Worm (Caenorhabditis elegans) whole organism, L4 larva: Measurements from ENCODE around the gene C50E10.1.
A peak's percentile ranks its signal among the peaks of the same experiment; 100 is the strongest.

Source experiments
- D1046.2 ChIP-seq: fragments of 200-800 bp; sonication (Bioruptor generic); IDR thresholded peaks from 2 replicates; pipeline ENCODE4 v1.3.6; 2022; ENCODE audit warnings: missing genetic modification characterization, missing compliant biosample characterization
- T20F7.1 ChIP-seq: fragments of 200-800 bp; sonication (Bioruptor generic); optimal IDR thresholded peaks from 2 replicates; lab custom pipeline; 2018; ENCODE audit warnings: mild to moderate bottlenecking, missing genetic modification characterization, missing compliant biosample characterization
- T26A8.4 ChIP-seq: fragments of 200-800 bp; sonication (Bioruptor generic); IDR thresholded peaks from 2 replicates; pipeline ENCODE4 v1.3.6; 2022; ENCODE audit warnings: missing genetic modification characterization, missing compliant biosample characterization
- Y5F2A.4 ChIP-seq: fragments of 200-800 bp; sonication (Bioruptor generic); optimal IDR thresholded peaks from 2 replicates; lab custom pipeline; 2018; ENCODE audit warnings: mild to moderate bottlenecking, missing genetic modification characterization, missing compliant biosample characterization
- arid-1 ChIP-seq: fragments of 200-800 bp; sonication (Bioruptor generic); conservative IDR thresholded peaks from 2 replicates; pipeline ENCODE4 v1.3.6; 2022; ENCODE audit warnings: missing genetic modification reagents, missing genetic modification characterization, missing compliant biosample characterization
- ceh-20 ChIP-seq: fragments of 200-800 bp; sonication (Bioruptor generic); IDR thresholded peaks from 2 replicates; pipeline ENCODE4 v1.3.6; 2022; ENCODE audit warnings: missing genetic modification reagents, missing genetic modification characterization, missing compliant biosample characterization
- ceh-32 ChIP-seq: sonication (generic microtip); optimal IDR thresholded peaks from 2 replicates; lab custom pipeline; 2016; ENCODE audit warnings: mild to moderate bottlenecking, missing genetic modification characterization, missing compliant biosample characterization; ENCODE audit not compliant: poor library complexity
- ceh-44 ChIP-seq: fragments of 200-800 bp; sonication (Bioruptor generic); IDR thresholded peaks from 2 replicates; pipeline ENCODE4 v1.3.6; 2022; ENCODE audit warnings: missing genetic modification reagents, missing genetic modification characterization, missing compliant biosample characterization
- ceh-82 ChIP-seq: sonication (generic microtip); optimal IDR thresholded peaks from 2 replicates; lab custom pipeline; 2017; ENCODE audit warnings: missing biosample characterization, missing genetic modification characterization
- ctbp-1 ChIP-seq: fragments of 200-800 bp; sonication (Bioruptor generic); IDR thresholded peaks from 2 replicates; pipeline ENCODE4 v1.3.6; 2022; ENCODE audit warnings: missing genetic modification reagents, missing genetic modification characterization, missing compliant biosample characterization
- daf-16 ChIP-seq, 3 experiments: sonication (generic microtip); optimal IDR thresholded peaks; 2 replicates each; lab custom pipeline; 2016 to 2017; ENCODE audit warnings: missing genetic modification characterization in 3 of 3, missing genetic modification reagents in 3 of 3, mild to moderate bottlenecking in 2 of 3, missing compliant biosample characterization in 2 of 3, missing biosample characterization in 1 of 3, moderate library complexity in 1 of 3
- daf-19 ChIP-seq: fragments of 200-800 bp; sonication (Bioruptor generic); conservative IDR thresholded peaks from 2 replicates; pipeline ENCODE4 v1.3.6; 2022; ENCODE audit warnings: missing genetic modification characterization, missing compliant biosample characterization
- dmd-6 ChIP-seq: fragments of 200-800 bp; sonication (Bioruptor generic); IDR thresholded peaks from 2 replicates; pipeline ENCODE4 v1.3.6; 2022; ENCODE audit warnings: missing genetic modification reagents, missing genetic modification characterization, missing compliant biosample characterization
- duxl-1 ChIP-seq: sonication (generic microtip); optimal IDR thresholded peaks from 2 replicates; lab custom pipeline; 2016; ENCODE audit warnings: mild to moderate bottlenecking, missing genetic modification characterization, moderate library complexity, missing compliant biosample characterization; ENCODE audit not compliant: poor library complexity
- dve-1 ChIP-seq: sonication (generic microtip); optimal IDR thresholded peaks from 2 replicates; lab custom pipeline; 2017; ENCODE audit warnings: antibody characterized with exemption, mild to moderate bottlenecking, missing genetic modification characterization, missing compliant biosample characterization; ENCODE audit not compliant: insufficient read depth
- egl-43 ChIP-seq: fragments of 200-800 bp; sonication (Bioruptor generic); IDR thresholded peaks from 2 replicates; pipeline ENCODE4 v1.3.6; 2022; ENCODE audit warnings: missing genetic modification reagents, missing genetic modification characterization, missing compliant biosample characterization
- hlh-11 ChIP-seq: fragments of 200-800 bp; sonication (Bioruptor generic); optimal IDR thresholded peaks from 2 replicates; lab custom pipeline; 2018; ENCODE audit warnings: mild to moderate bottlenecking, missing genetic modification characterization, missing compliant biosample characterization
- hlh-30 ChIP-seq: sonication (generic microtip); optimal IDR thresholded peaks from 2 replicates; lab custom pipeline; 2017; ENCODE audit warnings: antibody characterized with exemption, mild to moderate bottlenecking, missing genetic modification characterization, missing compliant biosample characterization; ENCODE audit not compliant: insufficient read depth
- hmg-1.1 ChIP-seq: fragments of 200-800 bp; sonication (Bioruptor generic); IDR thresholded peaks from 2 replicates; pipeline ENCODE4 v1.3.6; 2022; ENCODE audit warnings: missing genetic modification reagents, missing genetic modification characterization, missing compliant biosample characterization
- lim-7 ChIP-seq: fragments of 200-800 bp; sonication (Bioruptor generic); IDR thresholded peaks from 2 replicates; pipeline ENCODE4 v1.3.6; 2022; ENCODE audit warnings: missing genetic modification characterization, missing compliant biosample characterization
- lin-13 ChIP-seq: fragments of 150-350 bp; optimal IDR thresholded peaks from 2 replicates; lab custom pipeline; 2014; ENCODE audit warnings: missing biosample characterization, missing genetic modification reagents, missing genetic modification characterization
- lin-38 ChIP-seq: fragments of 200-800 bp; sonication (Bioruptor generic); IDR thresholded peaks from 2 replicates; pipeline ENCODE4 v1.3.6; 2022; ENCODE audit warnings: missing genetic modification reagents, missing genetic modification characterization, missing compliant biosample characterization
- mdl-1 ChIP-seq, 2 experiments: fragments of 150-350 bp in 1 of 2; sonication (generic microtip) in 1 of 2; optimal IDR thresholded peaks; 2 replicates each; lab custom pipeline; 2014 to 2017; ENCODE audit warnings: missing biosample characterization in 2 of 2, missing genetic modification characterization in 2 of 2
- mes-2 ChIP-seq: sonication (generic microtip); optimal IDR thresholded peaks from 2 replicates; lab custom pipeline; 2016; ENCODE audit warnings: missing genotype, mild to moderate bottlenecking, missing genetic modification characterization, missing compliant biosample characterization; ENCODE audit not compliant: poor library complexity, severe bottlenecking
- mxl-3 ChIP-seq: fragments of 200-800 bp; sonication (Bioruptor generic); optimal IDR thresholded peaks from 2 replicates; lab custom pipeline; 2018; ENCODE audit warnings: mild to moderate bottlenecking, missing genetic modification characterization, missing compliant biosample characterization
- nhr-237 ChIP-seq: sonication (generic microtip); optimal IDR thresholded peaks from 2 replicates; lab custom pipeline; 2017; ENCODE audit warnings: missing biosample characterization, missing genetic modification characterization
- nhr-28 ChIP-seq: fragments of 150-350 bp; optimal IDR thresholded peaks from 2 replicates; lab custom pipeline; 2014; ENCODE audit warnings: missing biosample characterization, missing genetic modification characterization
- nhr-41 ChIP-seq: fragments of 200-800 bp; sonication (Bioruptor generic); IDR thresholded peaks from 2 replicates; pipeline ENCODE4 v1.3.6; 2022; ENCODE audit warnings: missing genetic modification reagents, missing genetic modification characterization, missing compliant biosample characterization
- nhr-42 ChIP-seq: fragments of 200-800 bp; sonication (Bioruptor generic); IDR thresholded peaks from 2 replicates; pipeline ENCODE4 v1.3.6; 2022; ENCODE audit warnings: missing genetic modification characterization, missing compliant biosample characterization
- nhr-48 ChIP-seq: sonication (generic microtip); optimal IDR thresholded peaks from 2 replicates; lab custom pipeline; 2016; ENCODE audit warnings: mild to moderate bottlenecking, missing genetic modification characterization, missing compliant biosample characterization
- nhr-77 ChIP-seq: fragments of 150-350 bp; optimal IDR thresholded peaks from 2 replicates; lab custom pipeline; 2014; ENCODE audit warnings: missing biosample characterization, missing genetic modification characterization
- pha-4 ChIP-seq, 2 experiments: fragments of 150-350 bp in 1 of 2; fragments of 200-800 bp in 1 of 2; sonication (Bioruptor generic) in 1 of 2; IDR thresholded peaks in 1 of 2; optimal IDR thresholded peaks in 1 of 2; 2 replicates each; pipeline versions ENCODE4 v1.3.6 to Lab custom; 2014 to 2022; ENCODE audit warnings: missing genetic modification characterization in 2 of 2, missing genetic modification reagents in 2 of 2, missing biosample characterization in 1 of 2, missing compliant biosample characterization in 1 of 2
- php-3 ChIP-seq: fragments of 200-800 bp; sonication (Bioruptor generic); IDR thresholded peaks from 2 replicates; pipeline ENCODE4 v1.3.6; 2022; ENCODE audit warnings: missing genetic modification reagents, missing genetic modification characterization, missing compliant biosample characterization
- set-16 ChIP-seq: fragments of 200-800 bp; sonication (Bioruptor generic); IDR thresholded peaks from 2 replicates; pipeline ENCODE4 v1.3.6; 2022; ENCODE audit warnings: missing genetic modification reagents, missing genetic modification characterization, missing compliant biosample characterization
- snpc-1.2 ChIP-seq: fragments of 200-800 bp; sonication (Bioruptor generic); IDR thresholded peaks from 2 replicates; pipeline ENCODE4 v1.3.6; 2022; ENCODE audit warnings: missing genetic modification reagents, missing genetic modification characterization, missing compliant biosample characterization
- spr-1 ChIP-seq: sonication (generic microtip); optimal IDR thresholded peaks from 2 replicates; lab custom pipeline; 2016; ENCODE audit warnings: mild to moderate bottlenecking, missing genetic modification characterization, missing compliant biosample characterization
- tag-97 ChIP-seq: fragments of 200-800 bp; sonication (Bioruptor generic); IDR thresholded peaks from 2 replicates; pipeline ENCODE4 v1.3.6; 2022; ENCODE audit warnings: missing genetic modification characterization, missing compliant biosample characterization
- unc-62 ChIP-seq, 3 experiments: fragments of 150-350 bp in 1 of 3; sonication (generic microtip); optimal IDR thresholded peaks in 2 of 3; peaks in 1 of 3; 1 replicate in 1 of 3; 2 replicates in 2 of 3; lab custom pipeline; 2014 to 2017; ENCODE audit warnings: missing biosample characterization in 3 of 3, missing genetic modification characterization in 3 of 3, missing genetic modification reagents in 3 of 3, missing genotype in 1 of 3
- zfp-3 ChIP-seq: fragments of 200-800 bp; sonication (Bioruptor generic); conservative IDR thresholded peaks from 2 replicates; pipeline ENCODE4 v1.3.6; 2022; ENCODE audit warnings: missing genetic modification reagents, missing genetic modification characterization, missing compliant biosample characterization
- zip-11 ChIP-seq: fragments of 200-800 bp; sonication (Bioruptor generic); IDR thresholded peaks from 2 replicates; pipeline ENCODE4 v1.3.6; 2022; ENCODE audit warnings: missing genetic modification characterization, missing compliant biosample characterization

C50E10.1 gene

DNA sequence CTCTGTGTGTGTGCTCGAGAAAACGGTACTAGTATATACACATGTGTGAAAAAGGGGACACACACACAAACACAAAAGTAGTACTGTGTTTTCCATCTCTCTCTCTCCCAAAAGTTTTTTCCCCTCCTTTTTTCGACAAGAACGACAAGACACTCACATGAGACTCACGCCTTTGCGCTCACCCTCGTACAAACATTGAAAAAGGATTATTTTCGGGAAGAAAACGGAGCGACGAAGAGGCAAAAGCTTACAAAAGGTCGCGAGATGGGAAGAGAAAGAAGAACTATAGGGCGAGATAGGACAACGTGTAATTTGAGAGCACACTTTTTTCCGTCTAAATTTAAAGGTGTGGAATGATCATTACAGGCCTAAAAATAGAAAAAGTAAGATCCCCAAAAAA is 47.6 kb upstream of the C50E10.1 start:
- TF ChIP-seq mdl-1 (tag; optimal IDR thresholded peaks at IDR 0.05; lab: Kevin White, UChicago): no peak
- no peak for TF ChIP-seq spr-1 (tag; lab: Kevin White, UChicago)
- peak; percentile 53 for TF ChIP-seq dve-1 (tag; lab: Kevin White, UChicago)
- no peak for TF ChIP-seq dmd-6
- TF ChIP-seq ceh-32 (tag; lab: Kevin White, UChicago): no peak
- no peak for TF ChIP-seq zip-11
- peak; percentile 35 for TF ChIP-seq hlh-30 (tag; lab: Kevin White, UChicago)
- 0 out of 2 replicates have a peak, but pooled peaks have one; percentile 46 for TF ChIP-seq T26A8.4 (GFP tag; lab: Robert Waterston, UW)
- no peak for TF ChIP-seq ctbp-1 (GFP tag; lab: Robert Waterston, UW)
- TF ChIP-seq egl-43 (GFP tag; lab: Robert Waterston, UW): no peak
- no peak for TF ChIP-seq nhr-237 (tag; lab: Kevin White, UChicago)
- TF ChIP-seq daf-16 (GFP tag; optimal IDR thresholded peaks at IDR 0.05; lab: Kevin White, UChicago): no peak
- TF ChIP-seq daf-16 (tag; optimal IDR thresholded peaks at IDR 0.05; lab: Kevin White, UChicago): peak; percentile 19
- no peak for TF ChIP-seq ceh-20 (GFP tag; lab: Robert Waterston, UW)
- peak; percentile 7 for TF ChIP-seq hlh-11 (tag; lab: Kevin White, UChicago)
- TF ChIP-seq ceh-82 (tag; lab: Kevin White, UChicago): no peak
- TF ChIP-seq nhr-28 (tag; lab: Kevin White, UChicago): peak; percentile 32

DNA sequence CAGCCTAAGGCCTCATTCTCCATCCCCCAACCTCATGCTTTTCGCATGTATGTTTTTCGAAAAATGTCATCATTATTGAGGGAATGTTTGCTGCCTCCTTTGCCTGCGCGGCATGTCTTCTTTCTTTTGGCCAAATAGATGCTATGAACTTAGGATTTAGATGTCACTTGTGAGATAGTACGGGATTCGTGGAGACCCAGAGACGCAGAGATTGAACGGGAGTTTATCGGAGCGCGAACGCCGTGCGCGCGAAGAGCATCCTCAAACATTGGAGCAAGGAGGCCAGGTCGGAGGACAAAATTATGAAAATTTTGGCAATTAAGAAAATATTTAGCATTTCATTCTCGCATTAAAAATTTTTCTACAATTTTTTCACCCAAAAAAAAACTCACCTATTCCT is 46.7 kb upstream of the C50E10.1 start:
- TF ChIP-seq zfp-3: no peak
- TF ChIP-seq ceh-44 (GFP tag; lab: Robert Waterston, UW): no peak
- TF ChIP-seq pha-4 (GFP tag; IDR thresholded peaks at IDR 0.05; lab: Robert Waterston, UW): no peak
- no peak for TF ChIP-seq pha-4 (tag; optimal IDR thresholded peaks at IDR 0.05; lab: Kevin White, UChicago)
- TF ChIP-seq unc-62 (GFP tag; optimal IDR thresholded peaks at IDR 0.05 in 1 of 2; lab: Kevin White, UChicago): peak in 1 of 2 experiments; percentile 38
- no peak for TF ChIP-seq unc-62 (tag; optimal IDR thresholded peaks at IDR 0.05; lab: Kevin White, UChicago)
- no peak for TF ChIP-seq mxl-3
- no peak for TF ChIP-seq daf-19
- TF ChIP-seq tag-97 (GFP tag; lab: Robert Waterston, UW): no peak
- no peak for TF ChIP-seq nhr-41

DNA sequence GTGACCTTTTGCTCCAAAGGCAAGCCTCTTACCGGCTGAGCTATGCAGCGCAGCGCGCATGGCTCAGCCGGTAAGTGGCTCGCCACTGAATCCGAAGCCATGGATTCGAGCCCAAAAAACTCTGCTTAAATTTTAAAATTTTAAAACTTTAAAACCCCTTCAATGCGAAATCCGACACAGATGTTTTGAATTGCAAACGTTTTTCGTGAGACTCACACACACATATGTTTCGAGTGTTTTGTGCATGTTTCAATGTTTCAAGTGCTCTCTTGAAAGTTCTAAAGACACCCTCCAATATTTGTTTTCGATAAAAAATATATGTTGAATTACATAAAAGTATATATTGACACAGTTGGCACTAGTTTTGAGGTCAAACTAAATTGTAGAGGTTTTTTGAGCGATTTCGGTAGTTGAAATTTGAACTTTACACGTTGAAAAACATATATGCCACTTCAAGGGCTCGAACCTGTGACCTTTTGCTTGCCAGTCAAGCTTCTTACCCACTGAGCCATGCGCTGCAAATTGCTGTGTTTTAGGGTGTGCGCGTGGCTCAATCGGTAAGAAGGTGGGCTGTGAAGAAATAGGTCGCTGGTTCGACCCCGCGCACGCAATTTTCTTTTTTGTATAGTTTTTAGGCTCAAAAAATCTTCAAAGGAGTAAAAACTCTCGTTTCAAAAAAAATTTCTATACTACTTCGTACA is 44.2 kb upstream of the C50E10.1 start:
- TF ChIP-seq lin-13 (GFP tag; lab: Kevin White, UChicago) (peak; percentile 38), hmg-1.1 (no peak), mes-2 (tag; lab: Kevin White, UChicago) (peak; percentile 26), lim-7 (GFP tag; lab: Robert Waterston, UW) (no peak), php-3 (GFP tag; lab: Robert Waterston, UW) (0 out of 2 replicates have a peak, but pooled peaks have one; percentile 12), unc-62 (GFP tag; optimal IDR thresholded peaks at IDR 0.05 in 1 of 2; lab: Kevin White, UChicago) (peak in 1 of 2 experiments; percentile 80), unc-62 (tag; optimal IDR thresholded peaks at IDR 0.05; lab: Kevin White, UChicago) (no peak), ceh-44 (GFP tag; lab: Robert Waterston, UW) (peak; percentile 33; the same call in 1 of the 2 replicates)

DNA sequence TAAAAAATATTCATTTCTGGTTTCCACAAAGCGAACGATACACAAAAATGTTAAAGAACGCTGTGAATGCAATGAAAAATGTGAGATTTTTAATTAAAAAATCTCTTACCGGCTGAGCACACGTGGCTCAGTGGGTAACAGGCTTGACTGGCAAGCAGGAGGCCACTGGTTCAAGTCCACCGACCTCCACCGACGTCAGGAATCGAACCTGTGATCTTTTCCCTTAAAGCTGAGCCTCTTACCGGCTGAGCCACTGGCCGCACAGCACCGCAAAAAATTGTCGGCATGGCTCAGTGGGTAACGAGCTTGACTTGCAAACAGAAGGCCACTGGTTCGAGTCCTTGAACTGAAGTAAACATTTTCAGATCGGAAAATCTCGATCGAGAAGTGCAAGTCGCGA is 42.5 kb upstream of the C50E10.1 start, which contains the start of gene C44C11.6:
TSS of gene C44C11.6 (plus strand) at position 23 of the 400 bp plus-strand sequence.
- TF ChIP-seq arid-1 (no peak), duxl-1 (tag; lab: Kevin White, UChicago) (peak; percentile 13), zfp-3 (0 out of 2 replicates have a peak, but pooled peaks have one; percentile 26), set-16 (GFP tag; lab: Robert Waterston, UW) (peak; percentile 57), dve-1 (tag; lab: Kevin White, UChicago) (peak; percentile 13), lin-13 (GFP tag; lab: Kevin White, UChicago) (peak; percentile 68), snpc-1.2 (GFP tag; lab: Robert Waterston, UW) (0 out of 2 replicates have a peak, but pooled peaks have one; percentile 26), T26A8.4 (GFP tag; lab: Robert Waterston, UW) (0 out of 2 replicates have a peak, but pooled peaks have one; percentile 38), nhr-77 (no peak), nhr-42 (GFP tag; lab: Robert Waterston, UW) (no peak), D1046.2 (GFP tag; lab: Robert Waterston, UW) (peak; percentile 67), T20F7.1 (GFP tag; lab: Kevin White, UChicago) (no peak), egl-43 (GFP tag; lab: Robert Waterston, UW) (0 out of 2 replicates have a peak, but pooled peaks have one; percentile 16), Y5F2A.4 (no peak), ceh-20 (GFP tag; lab: Robert Waterston, UW) (no peak), lin-38 (peak; percentile 40), nhr-48 (no peak), ctbp-1 (GFP tag; lab: Robert Waterston, UW) (0 out of 2 replicates have a peak, but pooled peaks have one; percentile 52)
